Fruit fly (Drosophila melanogaster) whole organism, larva: ENCODE results near the gene CG9215.

Experiments
- noc ChIP-seq: fragments of 200-800 bp; sonication (Bioruptor generic); optimal IDR thresholded peaks from 3 replicates; lab custom pipeline; 2019; ENCODE audit warnings: missing biosample characterization, mild to moderate bottlenecking, missing genetic modification characterization, moderate library complexity

CG9215 gene

dm6 chrX:15582853-15583252 lies at the start of gene CG9215, which contains the start of gene CG8097:
Gene CG9215, minus strand, starts transcription at chrX:15582874.
Gene CG8097, plus strand, starts transcription at chrX:15583159.
- TF ChIP-seq noc, result peak; percentile 53

- no peak for TF ChIP-seq noc
Measured at dm6 chrX:15631465-15631864, 48.8 kb upstream of the CG9215 start.

DNA sequence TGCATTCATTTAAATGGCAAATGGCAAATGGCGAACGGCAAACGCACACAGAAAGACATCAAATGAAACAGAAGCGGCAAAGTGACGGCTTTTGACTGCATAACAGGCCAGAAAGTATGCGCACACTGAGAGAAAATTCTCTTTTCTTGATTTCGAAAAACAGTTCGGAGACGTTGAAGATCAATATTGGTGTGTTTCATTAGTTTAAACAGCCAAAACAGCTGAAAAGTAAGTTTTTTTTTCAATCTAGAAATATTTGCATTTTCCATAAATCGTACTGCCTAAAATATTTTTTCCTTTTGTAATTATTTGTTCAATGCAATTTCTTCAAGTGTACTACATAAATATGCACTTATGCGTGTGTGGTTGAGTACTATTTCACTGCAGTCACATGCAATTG lies 48.1 kb upstream of the CG9215 start:
- TF ChIP-seq noc, result no peak

dm6 chrX:15629962-15630361 lies 47.3 kb upstream of the CG9215 start:
- TF ChIP-seq noc, result no peak

dm6 chrX:15626279-15626678 lies 43.6 kb upstream of the CG9215 start:
- no peak for TF ChIP-seq noc

DNA sequence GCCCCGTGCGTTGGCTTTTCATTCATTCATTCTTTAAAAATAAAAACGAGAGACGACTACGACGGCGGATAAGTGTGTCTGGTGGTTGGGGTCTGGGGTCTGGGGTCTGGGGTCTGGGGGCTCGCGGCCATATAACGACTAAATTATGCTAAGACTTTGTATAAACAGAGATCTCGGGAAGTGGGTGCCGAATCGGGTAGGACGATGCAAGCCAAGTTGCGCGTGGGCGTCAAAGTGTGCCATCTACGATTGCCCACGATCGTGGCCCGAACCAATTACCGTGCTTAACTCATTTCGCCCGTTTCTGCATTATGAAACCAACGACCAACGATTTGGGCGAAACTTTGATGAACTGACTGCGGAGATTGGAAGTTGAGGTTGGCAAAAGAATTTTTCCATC lies 41.1 kb upstream of the CG9215 start:
- TF ChIP-seq noc, result no peak

- peak; percentile 63 for TF ChIP-seq noc
Measured at dm6 chrX:15622970-15623402, 40.3 kb upstream of the CG9215 start.

DNA sequence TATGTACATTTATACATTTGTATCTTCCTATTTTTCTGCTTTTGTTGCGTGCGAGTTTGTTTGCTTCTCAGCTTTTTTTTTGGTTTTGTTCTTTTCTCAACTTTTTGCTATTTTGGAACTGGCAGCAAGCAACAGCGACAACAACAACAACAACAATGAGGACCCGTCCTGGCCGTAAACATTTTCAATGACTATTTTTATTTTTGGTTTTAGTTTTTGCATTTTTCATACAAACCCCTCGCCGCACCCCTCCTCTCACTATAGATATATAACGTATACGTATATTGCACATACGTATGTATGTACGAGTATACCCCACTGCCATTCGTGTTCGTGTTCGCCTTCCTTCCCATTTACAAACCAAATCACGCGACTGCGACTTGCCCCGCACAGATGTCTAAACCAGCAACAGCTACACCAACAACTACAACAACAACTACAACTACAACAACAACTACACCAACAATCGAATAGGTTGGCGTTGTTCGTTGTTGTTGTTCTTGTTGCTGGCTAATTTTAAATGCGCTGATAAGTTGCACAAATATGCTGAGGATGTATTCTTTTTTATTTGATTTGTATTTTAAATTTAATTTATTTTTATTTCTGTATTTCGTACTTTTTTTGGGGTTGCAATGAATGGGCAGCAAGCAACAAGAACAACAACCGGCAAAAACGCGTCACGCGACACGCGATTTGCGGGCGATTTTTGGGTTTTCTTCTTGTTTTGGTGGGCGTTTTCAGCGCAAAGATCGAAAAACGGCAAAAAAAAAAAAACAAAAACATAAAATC lies 38.0 kb upstream of the CG9215 start:
- no peak for TF ChIP-seq noc

dm6 chrX:15619631-15619960 lies 36.9 kb upstream of the CG9215 start:
- no peak for TF ChIP-seq noc

dm6 chrX:15618953-15619630 lies 36.4 kb upstream of the CG9215 start:
- TF ChIP-seq noc, result peak; percentile 70

DNA sequence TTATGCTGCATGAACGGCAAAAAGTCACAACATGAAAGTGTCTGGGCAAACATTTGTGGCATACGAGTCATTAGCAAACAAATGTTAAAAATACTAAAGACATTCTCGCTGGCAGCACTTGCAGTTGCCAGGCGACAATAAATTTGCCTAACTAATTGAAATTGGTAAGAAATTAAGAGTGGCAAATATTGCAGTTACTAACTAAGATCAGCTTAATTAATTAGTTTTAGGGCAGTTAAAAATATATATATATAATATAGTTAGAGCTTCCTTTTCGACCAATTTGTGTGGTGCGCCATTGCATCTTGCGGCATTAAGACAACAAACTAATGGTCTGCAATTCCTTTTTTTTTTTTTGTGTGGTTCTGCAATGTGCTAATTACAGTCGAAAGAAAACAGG lies 35.2 kb upstream of the CG9215 start:
- no peak for TF ChIP-seq noc

- no peak for TF ChIP-seq noc
Measured at dm6 chrX:15616532-15616931, 33.9 kb upstream of the CG9215 start.

dm6 chrX:15616018-15616417 lies 33.3 kb upstream of the CG9215 start:
- TF ChIP-seq noc, result no peak

- TF ChIP-seq noc, result peak; percentile 66
Measured at dm6 chrX:15615426-15615825, 32.8 kb upstream of the CG9215 start.

DNA sequence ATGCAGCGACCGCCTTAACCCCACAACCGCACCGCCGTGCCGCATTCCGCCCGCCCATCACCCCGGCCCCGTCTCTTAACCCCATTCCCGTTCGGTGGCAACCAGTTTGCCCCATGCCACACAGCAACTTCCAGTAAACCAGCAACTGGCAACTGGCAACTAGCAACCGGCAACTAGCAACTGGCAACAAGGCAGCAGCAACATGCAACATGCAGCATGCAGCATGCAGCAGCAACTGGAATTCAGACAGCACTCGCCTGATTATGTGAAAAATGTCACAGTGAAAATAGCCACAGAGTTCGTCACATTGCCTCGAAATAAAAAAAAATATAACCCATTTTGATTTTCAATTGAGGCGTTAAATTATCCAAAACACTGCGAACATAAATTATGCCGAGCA lies 29.1 kb upstream of the CG9215 start:
- TF ChIP-seq noc, result no peak

- no peak for TF ChIP-seq noc
Measured at dm6 chrX:15610957-15611356, 28.3 kb upstream of the CG9215 start.

DNA sequence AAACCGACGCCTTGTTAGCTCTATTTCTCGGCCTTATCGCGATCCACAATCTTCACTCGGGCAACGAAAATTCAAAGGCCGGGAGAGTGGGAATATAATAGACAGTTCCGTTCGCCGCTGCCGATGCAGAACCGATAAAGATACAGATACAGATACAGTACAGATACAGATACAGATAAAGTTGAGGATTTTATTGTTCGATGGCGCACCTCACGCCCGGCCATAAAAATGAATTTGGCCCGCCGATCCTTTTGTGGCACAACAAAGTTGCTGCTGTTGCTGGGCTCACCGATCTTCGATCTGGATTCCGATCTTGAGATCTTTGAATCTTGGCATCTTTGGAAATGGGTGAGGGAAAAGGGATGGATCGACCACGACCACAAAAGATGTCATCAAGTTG lies 27.5 kb upstream of the CG9215 start:
- no peak for TF ChIP-seq noc

dm6 chrX:15609351-15609750 lies 26.7 kb upstream of the CG9215 start:
- no peak for TF ChIP-seq noc
